Fruit fly (Drosophila melanogaster) whole organism, embryonic: ENCODE results near the gene bib.

Experiments used
- Abd-B ChIP-seq: fragments of 200-800 bp; sonication (Bioruptor generic); optimal IDR thresholded peaks from 2 replicates; lab custom pipeline; 2018; ENCODE audit warnings: missing biosample characterization, mild to moderate bottlenecking, missing genetic modification characterization, moderate library complexity
- Adf1 ChIP-seq: fragments of 200-800 bp; sonication (Bioruptor generic); IDR thresholded peaks from 2 replicates; pipeline ENCODE4 v1.3.6; 2022; ENCODE audit warnings: missing biosample characterization, missing genetic modification characterization
- BEAF-32 ChIP-seq: fragments of 200-800 bp; sonication (Bioruptor generic); optimal IDR thresholded peaks from 3 replicates; lab custom pipeline; 2017; ENCODE audit warnings: missing biosample characterization, missing genetic modification characterization, mild to moderate bottlenecking, moderate library complexity, missing genetic modification reagents
- CG10267 ChIP-seq: fragments of 200-800 bp; sonication (Bioruptor generic); optimal IDR thresholded peaks from 2 replicates; lab custom pipeline; 2018; ENCODE audit warnings: missing biosample characterization, mild to moderate bottlenecking, missing genetic modification characterization, moderate library complexity
- CG10462 ChIP-seq: fragments of 200-800 bp; sonication (Bioruptor generic); optimal IDR thresholded peaks from 2 replicates; lab custom pipeline; 2016; ENCODE audit warnings: missing biosample characterization, missing genetic modification characterization
- CG12219 ChIP-seq: fragments of 200-800 bp; sonication (Bioruptor generic); optimal IDR thresholded peaks from 3 replicates; lab custom pipeline; 2018; ENCODE audit warnings: missing biosample characterization, mild to moderate bottlenecking, missing genetic modification characterization
- CG12659 ChIP-seq: fragments of 200-800 bp; sonication (Bioruptor generic); optimal IDR thresholded peaks from 3 replicates; lab custom pipeline; 2017; ENCODE audit warnings: mild to moderate bottlenecking, missing biosample characterization, missing genetic modification reagents, missing genetic modification characterization
- CG13287 ChIP-seq: fragments of 200-800 bp; sonication (Bioruptor generic); IDR thresholded peaks from 2 replicates; pipeline ENCODE4 v1.3.6; 2022; ENCODE audit warnings: missing biosample characterization, missing genetic modification characterization; ENCODE audit not compliant: partially characterized antibody
- CG14710 ChIP-seq: fragments of 200-800 bp; sonication (Bioruptor generic); optimal IDR thresholded peaks from 3 replicates; lab custom pipeline; 2019; ENCODE audit warnings: missing biosample characterization, mild to moderate bottlenecking, missing genetic modification characterization, moderate library complexity
- CG14965 ChIP-seq: fragments of 200-800 bp; sonication (Bioruptor generic); optimal IDR thresholded peaks from 2 replicates; lab custom pipeline; 2016; ENCODE audit warnings: missing biosample characterization, missing genetic modification characterization, borderline replicate concordance
- CG1603 ChIP-seq: fragments of 200-800 bp; sonication (Bioruptor generic); optimal IDR thresholded peaks from 2 replicates; lab custom pipeline; 2019; ENCODE audit warnings: missing biosample characterization, mild to moderate bottlenecking, missing genetic modification characterization, moderate library complexity
- CG16813 ChIP-seq: fragments of 200-800 bp; sonication (Bioruptor generic); IDR thresholded peaks from 3 replicates; pipeline ENCODE4 v1.3.6; 2022; ENCODE audit warnings: missing biosample characterization, missing genetic modification characterization; ENCODE audit not compliant: partially characterized antibody
- CG17359 ChIP-seq: fragments of 200-800 bp; sonication (Bioruptor generic); optimal IDR thresholded peaks from 3 replicates; lab custom pipeline; 2018; ENCODE audit warnings: missing biosample characterization, mild to moderate bottlenecking, missing genetic modification characterization, moderate library complexity
- CG17568 ChIP-seq: fragments of 200-800 bp; sonication (Bioruptor generic); optimal IDR thresholded peaks from 2 replicates; lab custom pipeline; 2018; ENCODE audit warnings: missing biosample characterization, mild to moderate bottlenecking, missing genetic modification characterization, moderate library complexity
- CG17829 ChIP-seq: fragments of 200-800 bp; optimal IDR thresholded peaks from 2 replicates; lab custom pipeline; 2019; ENCODE audit warnings: missing biosample characterization, mild to moderate bottlenecking, missing genetic modification characterization, moderate library complexity
- CG2129 ChIP-seq: fragments of 200-800 bp; sonication (Bioruptor generic); IDR thresholded peaks from 2 replicates; pipeline ENCODE4 v1.3.6; 2022; ENCODE audit warnings: missing biosample characterization, missing genetic modification characterization; ENCODE audit not compliant: partially characterized antibody
- CG31365 ChIP-seq: fragments of 200-800 bp; sonication (Bioruptor generic); optimal IDR thresholded peaks from 2 replicates; lab custom pipeline; 2018; ENCODE audit warnings: missing biosample characterization, mild to moderate bottlenecking, missing genetic modification characterization
- CG34224 ChIP-seq: fragments of 200-800 bp; sonication (Bioruptor generic); IDR thresholded peaks from 3 replicates; pipeline ENCODE4 v1.3.6; 2022; ENCODE audit warnings: missing biosample characterization, missing genetic modification characterization; ENCODE audit not compliant: partially characterized antibody
- CG7372 ChIP-seq: fragments of 200-800 bp; sonication (Bioruptor generic); IDR thresholded peaks from 2 replicates; pipeline ENCODE4 v1.3.6; 2022; ENCODE audit warnings: missing biosample characterization, missing genetic modification characterization
- CG8924 ChIP-seq: fragments of 200-800 bp; optimal IDR thresholded peaks from 3 replicates; lab custom pipeline; 2019; ENCODE audit warnings: missing biosample characterization, mild to moderate bottlenecking, missing genetic modification characterization, moderate library complexity
- Dref ChIP-seq: fragments of 200-800 bp; sonication (Bioruptor generic); IDR thresholded peaks from 2 replicates; pipeline ENCODE4 v1.3.6; 2022; ENCODE audit warnings: missing biosample characterization, missing genetic modification characterization
- Ets97D ChIP-seq: fragments of 200-800 bp; sonication (Bioruptor generic); optimal IDR thresholded peaks from 3 replicates; lab custom pipeline; 2016; ENCODE audit warnings: missing biosample characterization, missing genetic modification characterization
- Fer3 ChIP-seq: fragments of 200-800 bp; sonication (Bioruptor generic); optimal IDR thresholded peaks from 2 replicates; lab custom pipeline; 2018; ENCODE audit warnings: missing biosample characterization, mild to moderate bottlenecking, missing genetic modification characterization, moderate library complexity
- HmgZ ChIP-seq: fragments of 200-800 bp; sonication (Bioruptor generic); optimal IDR thresholded peaks from 2 replicates; lab custom pipeline; 2018; ENCODE audit warnings: missing biosample characterization, mild to moderate bottlenecking, missing genetic modification characterization
- Hr51 ChIP-seq, 2 experiments: fragments of 200-800 bp; sonication (Bioruptor generic); optimal IDR thresholded peaks; 2 replicates in 1 of 2; 3 replicates in 1 of 2; lab custom pipeline; 2016 to 2018; ENCODE audit warnings: missing biosample characterization in 2 of 2, missing genetic modification characterization in 2 of 2, mild to moderate bottlenecking in 1 of 2, moderate library complexity in 1 of 2
- Kr ChIP-seq: fragments of 200-800 bp; sonication (Bioruptor generic); optimal IDR thresholded peaks from 2 replicates; lab custom pipeline; 2017; ENCODE audit warnings: missing biosample characterization, mild to moderate bottlenecking, missing genetic modification characterization
- MESR4 ChIP-seq: fragments of 200-800 bp; sonication (Bioruptor generic); optimal IDR thresholded peaks from 2 replicates; lab custom pipeline; 2018; ENCODE audit warnings: missing biosample characterization, mild to moderate bottlenecking, missing genetic modification characterization, moderate library complexity
- Opbp ChIP-seq: fragments of 200-800 bp; sonication (Bioruptor generic); IDR thresholded peaks from 3 replicates; pipeline ENCODE4 v1.3.6; 2022; ENCODE audit warnings: missing biosample characterization, missing genetic modification characterization; ENCODE audit not compliant: partially characterized antibody
- Scr ChIP-seq: fragments of 200-800 bp; sonication (Bioruptor generic); IDR thresholded peaks from 2 replicates; pipeline ENCODE4 v1.3.6; 2022; ENCODE audit warnings: missing biosample characterization, missing genetic modification characterization; ENCODE audit not compliant: partially characterized antibody
- Sin3A ChIP-seq: fragments of >200 bp; optimal IDR thresholded peaks from 2 replicates; lab custom pipeline; 2018
- Stat92E ChIP-seq, 3 experiments: fragments of >200 bp in 2 of 3; fragments of 200-800 bp in 1 of 3; sonication (Bioruptor generic) in 1 of 3; optimal IDR thresholded peaks; 2 replicates each; lab custom pipeline; 2017 to 2019; ENCODE audit warnings: missing biosample characterization in 3 of 3, missing genetic modification characterization in 3 of 3, mild to moderate bottlenecking in 1 of 3, moderate library complexity in 1 of 3
- YL-1 ChIP-seq: fragments of 200-800 bp; sonication (Bioruptor generic); optimal IDR thresholded peaks from 3 replicates; lab custom pipeline; 2017; ENCODE audit warnings: missing biosample characterization, mild to moderate bottlenecking, missing genetic modification characterization
- chinmo ChIP-seq: fragments of 200-800 bp; sonication (Bioruptor generic); IDR thresholded peaks from 4 replicates; pipeline ENCODE4 v1.3.6; 2022; ENCODE audit warnings: missing biosample characterization, missing genetic modification characterization; ENCODE audit not compliant: partially characterized antibody
- disco-r ChIP-seq: fragments of 200-800 bp; sonication (Bioruptor generic); optimal IDR thresholded peaks from 2 replicates; lab custom pipeline; 2016; ENCODE audit warnings: missing biosample characterization, missing genetic modification characterization
- grau ChIP-seq: fragments of 200-800 bp; optimal IDR thresholded peaks from 3 replicates; lab custom pipeline; 2019; ENCODE audit warnings: missing biosample characterization, mild to moderate bottlenecking, missing genetic modification characterization, moderate library complexity
- insv ChIP-seq, 2 experiments: fragments of 200-800 bp; sonication (Bioruptor generic); optimal IDR thresholded peaks; 3 replicates each; lab custom pipeline; 2016 to 2018; ENCODE audit warnings: missing biosample characterization in 2 of 2, missing genetic modification characterization in 2 of 2
- lbe ChIP-seq: fragments of 200-800 bp; sonication (Bioruptor generic); optimal IDR thresholded peaks from 2 replicates; lab custom pipeline; 2016; ENCODE audit warnings: missing biosample characterization, mild to moderate bottlenecking, missing genetic modification characterization
- nerfin-1 ChIP-seq: fragments of 200-800 bp; sonication (Bioruptor generic); optimal IDR thresholded peaks from 3 replicates; lab custom pipeline; 2019; ENCODE audit warnings: missing biosample characterization, mild to moderate bottlenecking, missing genetic modification characterization, moderate library complexity
- nom ChIP-seq: fragments of 200-800 bp; sonication (Bioruptor generic); optimal IDR thresholded peaks from 2 replicates; lab custom pipeline; 2017; ENCODE audit warnings: missing biosample characterization, missing genetic modification characterization, mild to moderate bottlenecking, moderate library complexity, missing genetic modification reagents
- onecut ChIP-seq: fragments of 200-800 bp; sonication (Bioruptor generic); IDR thresholded peaks from 2 replicates; pipeline ENCODE4 v1.3.6; 2022; ENCODE audit warnings: missing biosample characterization, missing genetic modification characterization
- row ChIP-seq: fragments of 200-800 bp; sonication (Bioruptor generic); IDR thresholded peaks from 3 replicates; pipeline ENCODE4 v1.3.6; 2022; ENCODE audit warnings: missing biosample characterization, missing genetic modification characterization
- sens ChIP-seq: fragments of 200-800 bp; sonication (Bioruptor generic); peaks from one replicate; lab custom pipeline; 2016; ENCODE audit warnings: missing biosample characterization, missing genetic modification characterization
- slou ChIP-seq: fragments of 200-800 bp; sonication (Bioruptor generic); optimal IDR thresholded peaks from 3 replicates; lab custom pipeline; 2016; ENCODE audit warnings: missing biosample characterization, missing genetic modification characterization
- stwl ChIP-seq: fragments of 200-800 bp; sonication (Bioruptor generic); optimal IDR thresholded peaks from 3 replicates; lab custom pipeline; 2018; ENCODE audit warnings: missing biosample characterization, mild to moderate bottlenecking, missing genetic modification characterization, moderate library complexity
- tna ChIP-seq: fragments of 200-800 bp; sonication (Bioruptor generic); IDR thresholded peaks from 2 replicates; pipeline ENCODE4 v1.3.6; 2022; ENCODE audit warnings: missing biosample characterization, missing genetic modification characterization; ENCODE audit not compliant: partially characterized antibody
- trem ChIP-seq: fragments of 200-800 bp; optimal IDR thresholded peaks from 3 replicates; lab custom pipeline; 2019; ENCODE audit warnings: missing biosample characterization, mild to moderate bottlenecking, missing genetic modification characterization, moderate library complexity
- vnd ChIP-seq: fragments of 200-800 bp; sonication (Bioruptor generic); IDR thresholded peaks from 3 replicates; pipeline ENCODE4 v1.3.6; 2022; ENCODE audit warnings: missing biosample characterization, missing genetic modification characterization; ENCODE audit not compliant: partially characterized antibody
- vvl ChIP-seq: fragments of 200-800 bp; sonication (Bioruptor generic); IDR thresholded peaks from 2 replicates; pipeline ENCODE4 v1.3.6; 2022; ENCODE audit warnings: missing biosample characterization, missing genetic modification characterization

The bib gene

DNA sequence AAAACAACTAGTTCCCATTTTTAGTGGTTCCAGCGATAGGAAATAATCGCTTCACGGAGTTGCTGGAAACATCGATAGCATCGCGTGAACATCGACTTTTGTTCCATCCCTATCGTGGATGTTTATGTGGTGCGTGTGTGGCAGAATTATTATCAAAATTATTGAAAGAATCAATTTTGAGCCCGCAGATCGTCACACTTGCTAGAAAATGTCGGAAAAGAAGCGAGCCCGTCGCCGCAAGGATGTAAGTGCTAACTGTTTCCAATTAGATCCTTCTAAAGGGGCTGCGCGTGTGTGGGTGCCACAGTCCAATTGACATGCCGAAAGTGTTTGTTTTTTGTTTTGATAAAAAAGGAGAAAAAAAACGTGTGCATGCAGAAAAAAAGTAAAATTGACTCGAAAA is 24.8 kb downstream of the bib start, which contains the start of gene Trp1 (continued):
- TF ChIP-seq CG16813 = peak; percentile 92
- peak; percentile 88 for TF ChIP-seq Dref (GFP tag; lab: Robert Waterston, UW)
- peak; percentile 19; the same call in 1 of the 2 replicates for TF ChIP-seq onecut (GFP tag; lab: Robert Waterston, UW)
- no peak for TF ChIP-seq Stat92E (GFP tag; optimal IDR thresholded peaks at IDR 0.05; lab: Kevin White, UChicago)
- TF ChIP-seq CG7372 = no peak
- TF ChIP-seq CG17829 (tag; lab: Kevin White, UChicago) = peak; percentile 25
- TF ChIP-seq Adf1 (GFP tag; lab: Robert Waterston, UW) = no peak
- no peak for TF ChIP-seq disco-r (GFP tag; lab: Kevin White, UChicago)
- peak; percentile 45 for TF ChIP-seq Abd-B (GFP tag; lab: Kevin White, UChicago)
- peak; percentile 97 for TF ChIP-seq Opbp (GFP tag; lab: Robert Waterston, UW)
- peak in 1 of 2 experiments; percentile 64 for TF ChIP-seq insv (GFP tag; optimal IDR thresholded peaks at IDR 0.05; lab: Kevin White, UChicago)
- TF ChIP-seq sens (GFP tag; lab: Kevin White, UChicago) = peak; percentile 76
- TF ChIP-seq CG1603 = peak; percentile 46
- TF ChIP-seq CG14965 = no peak
- peak; percentile 5 for TF ChIP-seq Sin3A (lab: Kevin White, UChicago)
- TF ChIP-seq YL-1 = peak; percentile 73
- TF ChIP-seq MESR4 = peak; percentile 63
- TF ChIP-seq trem (tag; lab: Kevin White, UChicago) = peak; percentile 49
- TF ChIP-seq tna (GFP tag; lab: Robert Waterston, UW) = peak; percentile 94
- TF ChIP-seq Ets97D (GFP tag; lab: Kevin White, UChicago) = peak; percentile 39
- TF ChIP-seq BEAF-32 (GFP tag; lab: Kevin White, UChicago) = peak; percentile 94
- TF ChIP-seq CG12219 = no peak
- no peak for TF ChIP-seq slou
- TF ChIP-seq chinmo (GFP tag; lab: Robert Waterston, UW) = peak; percentile 80; the same call in 3 of the 4 replicates
- TF ChIP-seq Scr (GFP tag; lab: Robert Waterston, UW) = peak; percentile 94
- peak; percentile 41 for TF ChIP-seq CG10267 (tag; lab: Kevin White, UChicago)
- TF ChIP-seq HmgZ (tag; lab: Kevin White, UChicago) = peak; percentile 32
- TF ChIP-seq nerfin-1 = peak; percentile 55
- TF ChIP-seq CG17568 (GFP tag; lab: Kevin White, UChicago) = no peak
- peak; percentile 62 for TF ChIP-seq nom (GFP tag; lab: Kevin White, UChicago)
- TF ChIP-seq CG2129 (GFP tag; lab: Robert Waterston, UW) = peak; percentile 84
- TF ChIP-seq vnd (GFP tag; lab: Robert Waterston, UW) = peak; percentile 94
- peak; percentile 10 for TF ChIP-seq lbe (GFP tag; lab: Kevin White, UChicago)
- no peak for TF ChIP-seq CG17359 (tag; lab: Kevin White, UChicago)
- TF ChIP-seq CG10462 (GFP tag; lab: Kevin White, UChicago) = no peak
- TF ChIP-seq CG13287 (GFP tag; lab: Robert Waterston, UW) = peak; percentile 95
- TF ChIP-seq CG8924 = peak; percentile 27
- peak; percentile 59 for TF ChIP-seq CG12659 (GFP tag; lab: Kevin White, UChicago)
- no peak for TF ChIP-seq Kr
- peak; percentile 42 for TF ChIP-seq CG14710
- TF ChIP-seq vvl (GFP tag; lab: Robert Waterston, UW) = 0 out of 2 replicates have a peak, but pooled peaks have one; percentile 21
- TF ChIP-seq stwl = peak; percentile 63
- TF ChIP-seq CG31365 = no peak
- TF ChIP-seq CG34224 (GFP tag; lab: Robert Waterston, UW) = peak; percentile 90
- no peak for TF ChIP-seq Fer3
- TF ChIP-seq grau (tag; lab: Kevin White, UChicago) = peak; percentile 3
- TF ChIP-seq Hr51 (GFP tag; optimal IDR thresholded peaks at IDR 0.05; lab: Kevin White, UChicago) = peak in 1 of 2 experiments; percentile 12
- TF ChIP-seq row = peak; percentile 69
